Worm (Caenorhabditis elegans) whole organism, mixed stage, embryonic: Measurements from ENCODE around the gene znf-207.

Experiments used
- drap-1 ChIP-seq: fragments of 200-800 bp; sonication (Bioruptor generic); optimal IDR thresholded peaks from 3 replicates; lab custom pipeline; 2018; ENCODE audit warnings: mild to moderate bottlenecking, missing genetic modification characterization, missing compliant biosample characterization
- lsy-2 ChIP-seq: fragments of 150-350 bp; optimal IDR thresholded peaks from 2 replicates; lab custom pipeline; 2014; ENCODE audit warnings: missing biosample characterization, missing genetic modification characterization
- mab-5 ChIP-seq: fragments of 150-350 bp; optimal IDR thresholded peaks from 2 replicates; lab custom pipeline; 2014; ENCODE audit warnings: missing biosample characterization, missing genetic modification characterization
- mep-1 ChIP-seq: fragments of 150-350 bp; optimal IDR thresholded peaks from 2 replicates; lab custom pipeline; 2017; ENCODE audit warnings: missing biosample characterization, missing genetic modification reagents, missing genetic modification characterization, inconsistent platforms
- nhr-12 ChIP-seq: fragments of 150-350 bp; optimal IDR thresholded peaks from 2 replicates; lab custom pipeline; 2014; ENCODE audit warnings: missing biosample characterization, missing genetic modification characterization
- nhr-237 ChIP-seq: fragments of 150-350 bp; optimal IDR thresholded peaks from 2 replicates; lab custom pipeline; 2014; ENCODE audit warnings: missing biosample characterization, missing genetic modification characterization
- nhr-76 ChIP-seq: sonication (generic microtip); optimal IDR thresholded peaks from 2 replicates; lab custom pipeline; 2017; ENCODE audit warnings: missing biosample characterization, missing genetic modification characterization
- pha-4 ChIP-seq: fragments of 150-350 bp; optimal IDR thresholded peaks from 2 replicates; lab custom pipeline; 2018; ENCODE audit warnings: missing biosample characterization, missing genetic modification reagents, missing genetic modification characterization
- snpc-4 ChIP-seq: fragments of 150-350 bp; optimal IDR thresholded peaks from 2 replicates; lab custom pipeline; 2014; ENCODE audit warnings: missing biosample characterization, missing genetic modification characterization
- sptf-1 ChIP-seq: sonication (generic microtip); optimal IDR thresholded peaks from 2 replicates; lab custom pipeline; 2017; ENCODE audit warnings: mild to moderate bottlenecking, missing genetic modification characterization, moderate library complexity, missing compliant biosample characterization
- zip-8 ChIP-seq: fragments of 150-350 bp; optimal IDR thresholded peaks from 2 replicates; lab custom pipeline; 2014; ENCODE audit warnings: missing biosample characterization, missing genetic modification characterization
- ztf-11 ChIP-seq: fragments of 150-350 bp; optimal IDR thresholded peaks from 2 replicates; lab custom pipeline; 2014; ENCODE audit warnings: missing biosample characterization, missing genetic modification characterization

- TF ChIP-seq mep-1 (tag; lab: Kevin White, UChicago) (no peak), pha-4 (tag; lab: Kevin White, UChicago) (no peak), sptf-1 (tag; lab: Kevin White, UChicago) (no peak), mab-5 (tag; lab: Kevin White, UChicago) (no peak), lsy-2 (tag; lab: Kevin White, UChicago) (no peak), snpc-4 (tag; lab: Kevin White, UChicago) (no peak), ztf-11 (tag; lab: Kevin White, UChicago) (no peak), nhr-76 (tag; lab: Kevin White, UChicago) (no peak), nhr-12 (tag; lab: Kevin White, UChicago) (no peak), nhr-237 (no peak), drap-1 (GFP tag; lab: Kevin White, UChicago) (no peak), zip-8 (tag; lab: Kevin White, UChicago) (no peak)
Observed at ce11 chrIV:11361409-11361808, 50.6 kb downstream of the znf-207 start, which contains the start of gene T01G1.4.
